Fruit fly (Drosophila melanogaster) whole organism, embryonic: Measurements from ENCODE around the gene FASN2.
A peak's percentile ranks its signal among the peaks of the same experiment; 100 is the strongest.

Experiments used
- Bgb ChIP-seq: fragments of 200-800 bp; sonication (Bioruptor generic); IDR thresholded peaks from 2 replicates; pipeline ENCODE4 v1.3.6; 2022; ENCODE audit warnings: missing biosample characterization, missing genetic modification characterization; ENCODE audit not compliant: partially characterized antibody
- C15 ChIP-seq: fragments of 200-800 bp; sonication (Bioruptor generic); IDR thresholded peaks from 3 replicates; pipeline ENCODE4 v1.3.6; 2022; ENCODE audit warnings: missing biosample characterization, missing genetic modification characterization
- CG11723 ChIP-seq: fragments of 200-800 bp; sonication (Bioruptor generic); optimal IDR thresholded peaks from 2 replicates; lab custom pipeline; 2017; ENCODE audit warnings: missing biosample characterization, mild to moderate bottlenecking, missing genetic modification characterization
- CG12071 ChIP-seq: fragments of 200-800 bp; sonication (Bioruptor generic); optimal IDR thresholded peaks from 3 replicates; lab custom pipeline; 2018; ENCODE audit warnings: missing biosample characterization, mild to moderate bottlenecking, missing genetic modification characterization
- CG12219 ChIP-seq: fragments of 200-800 bp; sonication (Bioruptor generic); optimal IDR thresholded peaks from 3 replicates; lab custom pipeline; 2018; ENCODE audit warnings: missing biosample characterization, mild to moderate bottlenecking, missing genetic modification characterization
- CG12391 ChIP-seq: fragments of 200-800 bp; sonication (Bioruptor generic); optimal IDR thresholded peaks from 3 replicates; lab custom pipeline; 2018; ENCODE audit warnings: missing biosample characterization, mild to moderate bottlenecking, missing genetic modification characterization, moderate library complexity
- CG13775 ChIP-seq: fragments of 200-800 bp; sonication (Bioruptor generic); optimal IDR thresholded peaks from 3 replicates; lab custom pipeline; 2017; ENCODE audit warnings: missing biosample characterization, mild to moderate bottlenecking, missing genetic modification characterization
- CG1602 ChIP-seq: fragments of 200-800 bp; sonication (Bioruptor generic); optimal IDR thresholded peaks from 3 replicates; lab custom pipeline; 2016; ENCODE audit warnings: missing biosample characterization, missing genetic modification characterization
- CG1647 ChIP-seq: fragments of 200-800 bp; sonication (Bioruptor generic); optimal IDR thresholded peaks from 3 replicates; lab custom pipeline; 2016; ENCODE audit warnings: missing biosample characterization, missing genetic modification characterization
- CG18262 ChIP-seq: fragments of 200-800 bp; optimal IDR thresholded peaks from 3 replicates; lab custom pipeline; 2019; ENCODE audit warnings: missing biosample characterization, mild to moderate bottlenecking, missing genetic modification characterization, moderate library complexity
- CG1832 ChIP-seq: fragments of 200-800 bp; sonication (Bioruptor generic); optimal IDR thresholded peaks from 2 replicates; lab custom pipeline; 2017; ENCODE audit warnings: missing biosample characterization, mild to moderate bottlenecking, missing genetic modification characterization, inconsistent platforms
- CG2116 ChIP-seq: fragments of 200-800 bp; sonication (Bioruptor generic); optimal IDR thresholded peaks from 3 replicates; lab custom pipeline; 2018; ENCODE audit warnings: missing biosample characterization, mild to moderate bottlenecking, missing genetic modification characterization
- CG2875 ChIP-seq: fragments of 200-800 bp; sonication (Bioruptor generic); optimal IDR thresholded peaks from 2 replicates; lab custom pipeline; 2017; ENCODE audit warnings: missing biosample characterization, mild to moderate bottlenecking, missing genetic modification characterization, missing genetic modification reagents
- CG30403 ChIP-seq: fragments of 200-800 bp; sonication (Bioruptor generic); optimal IDR thresholded peaks from 3 replicates; lab custom pipeline; 2016; ENCODE audit warnings: missing biosample characterization, missing genetic modification characterization
- CG32772 ChIP-seq: fragments of 200-800 bp; sonication (Bioruptor generic); IDR thresholded peaks from 2 replicates; pipeline ENCODE4 v1.3.6; 2022; ENCODE audit warnings: missing biosample characterization, missing genetic modification characterization
- CG3847 ChIP-seq: fragments of 200-800 bp; sonication (Bioruptor generic); IDR thresholded peaks from 2 replicates; pipeline ENCODE4 v1.3.6; 2022; ENCODE audit warnings: missing biosample characterization, missing genetic modification characterization
- CG4328 ChIP-seq: fragments of 200-800 bp; sonication (Bioruptor generic); optimal IDR thresholded peaks from 3 replicates; lab custom pipeline; 2017; ENCODE audit warnings: missing biosample characterization, missing genetic modification reagents, missing genetic modification characterization
- CG43689 ChIP-seq: fragments of 200-800 bp; sonication (Bioruptor generic); IDR thresholded peaks from 2 replicates; pipeline ENCODE4 v1.3.6; 2022; ENCODE audit warnings: missing biosample characterization, missing genetic modification characterization
- CG4707 ChIP-seq: fragments of 200-800 bp; sonication (Bioruptor generic); optimal IDR thresholded peaks from 2 replicates; lab custom pipeline; 2018; ENCODE audit warnings: missing biosample characterization, mild to moderate bottlenecking, missing genetic modification characterization, moderate library complexity
- CG7271 ChIP-seq: fragments of 200-800 bp; sonication (Bioruptor generic); optimal IDR thresholded peaks from 2 replicates; lab custom pipeline; 2018; ENCODE audit warnings: missing biosample characterization, mild to moderate bottlenecking, missing genetic modification characterization, moderate library complexity
- Deaf1 ChIP-seq: fragments of 200-800 bp; optimal IDR thresholded peaks from 3 replicates; lab custom pipeline; 2019; ENCODE audit warnings: missing biosample characterization, mild to moderate bottlenecking, missing genetic modification characterization, moderate library complexity
- Dref ChIP-seq: fragments of 200-800 bp; sonication (Bioruptor generic); IDR thresholded peaks from 2 replicates; pipeline ENCODE4 v1.3.6; 2022; ENCODE audit warnings: missing biosample characterization, missing genetic modification characterization
- Drgx ChIP-seq: fragments of 200-800 bp; sonication (Bioruptor generic); IDR thresholded peaks from 2 replicates; pipeline ENCODE4 v1.3.6; 2022; ENCODE audit warnings: missing biosample characterization, missing genetic modification characterization
- E2f2 ChIP-seq: fragments of 200-800 bp; sonication (Bioruptor generic); IDR thresholded peaks from 2 replicates; pipeline ENCODE4 v1.3.6; 2022; ENCODE audit warnings: missing biosample characterization, missing genetic modification characterization
- HmgZ ChIP-seq: fragments of 200-800 bp; sonication (Bioruptor generic); optimal IDR thresholded peaks from 2 replicates; lab custom pipeline; 2018; ENCODE audit warnings: missing biosample characterization, mild to moderate bottlenecking, missing genetic modification characterization
- Hr51 ChIP-seq, 2 experiments: fragments of 200-800 bp; sonication (Bioruptor generic); optimal IDR thresholded peaks; 2 replicates in 1 of 2; 3 replicates in 1 of 2; lab custom pipeline; 2016 to 2018; ENCODE audit warnings: missing biosample characterization in 2 of 2, missing genetic modification characterization in 2 of 2, mild to moderate bottlenecking in 1 of 2, moderate library complexity in 1 of 2
- Med ChIP-seq: fragments of 200-800 bp; sonication (Bioruptor generic); peaks from one replicate; lab custom pipeline; 2016; ENCODE audit warnings: missing biosample characterization, missing genetic modification characterization, mild to moderate bottlenecking, inconsistent platforms, moderate library complexity
- Ptx1 ChIP-seq: fragments of 200-800 bp; sonication (Bioruptor generic); IDR thresholded peaks from 2 replicates; pipeline ENCODE4 v1.3.6; 2022; ENCODE audit warnings: missing biosample characterization, missing genetic modification characterization
- ato ChIP-seq: fragments of 200-800 bp; sonication (Bioruptor generic); IDR thresholded peaks from 2 replicates; pipeline ENCODE4 v1.3.6; 2022; ENCODE audit warnings: missing biosample characterization, missing genetic modification characterization; ENCODE audit not compliant: partially characterized antibody
- cad ChIP-seq: fragments of >200 bp; optimal IDR thresholded peaks from 2 replicates; lab custom pipeline; 2017; ENCODE audit warnings: missing biosample characterization, missing genetic modification characterization
- dpn ChIP-seq, 2 experiments: fragments of 200-800 bp; sonication (Bioruptor generic); optimal IDR thresholded peaks; 3 replicates each; lab custom pipeline; 2016; ENCODE audit warnings: missing biosample characterization in 2 of 2, missing genetic modification characterization in 2 of 2
- esg ChIP-seq: fragments of 200-800 bp; sonication (Bioruptor generic); conservative IDR thresholded peaks from 2 replicates; pipeline ENCODE4 v1.3.6; 2022; ENCODE audit warnings: missing biosample characterization, missing genetic modification characterization
- eve ChIP-seq, 2 experiments: fragments of >200 bp; optimal IDR thresholded peaks; 2 replicates each; lab custom pipeline; 2017; ENCODE audit warnings: missing biosample characterization in 2 of 2, missing genetic modification characterization in 2 of 2
- lmd ChIP-seq: fragments of 200-800 bp; sonication (Bioruptor generic); IDR thresholded peaks from 2 replicates; pipeline ENCODE4 v1.3.6; 2022; ENCODE audit warnings: missing biosample characterization, missing genetic modification characterization
- odd ChIP-seq: fragments of 200-800 bp; sonication (Bioruptor generic); optimal IDR thresholded peaks from 2 replicates; lab custom pipeline; 2017; ENCODE audit warnings: missing biosample characterization, mild to moderate bottlenecking, missing genetic modification characterization
- pan ChIP-seq, 4 experiments: fragments of >200 bp in 3 of 4; fragments of 200-800 bp in 1 of 4; sonication (Bioruptor generic) in 1 of 4; optimal IDR thresholded peaks in 3 of 4; IDR thresholded peaks in 1 of 4; 2 replicates each; pipeline versions ENCODE4 v1.3.6 to Lab custom; 2017 to 2022; ENCODE audit warnings: missing biosample characterization in 2 of 4, missing genetic modification characterization in 2 of 4, mixed read lengths in 1 of 4
- prd ChIP-seq, 3 experiments: fragments of >200 bp in 2 of 3; fragments of 200-800 bp in 1 of 3; sonication (Bioruptor generic) in 1 of 3; optimal IDR thresholded peaks in 2 of 3; IDR thresholded peaks in 1 of 3; 2 replicates in 2 of 3; 3 replicates in 1 of 3; pipeline versions ENCODE4 v1.3.6 to Lab custom; 2017 to 2022; ENCODE audit warnings: missing biosample characterization in 1 of 3, missing genetic modification characterization in 1 of 3
- ranshi ChIP-seq: fragments of 200-800 bp; sonication (Bioruptor generic); IDR thresholded peaks from 2 replicates; pipeline ENCODE4 v1.3.6; 2022; ENCODE audit warnings: missing biosample characterization, missing genetic modification characterization
- sens ChIP-seq: fragments of 200-800 bp; sonication (Bioruptor generic); peaks from one replicate; lab custom pipeline; 2016; ENCODE audit warnings: missing biosample characterization, missing genetic modification characterization
- sisA ChIP-seq: fragments of 200-800 bp; sonication (Bioruptor generic); IDR thresholded peaks from 2 replicates; pipeline ENCODE4 v1.3.6; 2022; ENCODE audit warnings: missing biosample characterization, missing genetic modification characterization
- sob ChIP-seq: fragments of 200-800 bp; sonication (Bioruptor generic); IDR thresholded peaks from 2 replicates; pipeline ENCODE4 v1.3.6; 2022; ENCODE audit warnings: missing biosample characterization, missing genetic modification characterization
- tll ChIP-seq, 2 experiments: fragments of 200-800 bp in 1 of 2; fragments of >200 bp in 1 of 2; sonication (Bioruptor generic) in 1 of 2; optimal IDR thresholded peaks; 2 replicates each; lab custom pipeline; 2017 to 2019; ENCODE audit warnings: missing biosample characterization in 2 of 2, missing genetic modification characterization in 2 of 2, mild to moderate bottlenecking in 1 of 2, moderate library complexity in 1 of 2
- twi ChIP-seq: fragments of 200-800 bp; optimal IDR thresholded peaks from 2 replicates; lab custom pipeline; 2019; ENCODE audit warnings: missing biosample characterization, mild to moderate bottlenecking, missing genetic modification characterization, moderate library complexity
- zen ChIP-seq: fragments of 200-800 bp; sonication (Bioruptor generic); optimal IDR thresholded peaks from 3 replicates; lab custom pipeline; 2018; ENCODE audit warnings: missing biosample characterization, mild to moderate bottlenecking, missing genetic modification characterization, moderate library complexity

FASN2 gene

dm6 chr2L:3082895-3083294 is 39.1 kb downstream of the FASN2 start:
- TF ChIP-seq CG1647 (GFP tag; lab: Kevin White, UChicago) = no peak
- TF ChIP-seq CG4328 = no peak
- TF ChIP-seq cad (GFP tag; lab: Kevin White, UChicago) = peak; percentile 98
- peak in 1 of 2 experiments; percentile 48 for TF ChIP-seq tll (GFP tag; optimal IDR thresholded peaks at IDR 0.05; lab: Kevin White, UChicago)
- TF ChIP-seq sob (GFP tag; lab: Robert Waterston, UW) = no peak
- peak; percentile 3 for TF ChIP-seq sens (GFP tag; lab: Kevin White, UChicago)
- TF ChIP-seq zen (tag; lab: Kevin White, UChicago) = peak; percentile 62
- no peak for TF ChIP-seq CG12391
- TF ChIP-seq, all 482 proteins: peak for 4

dm6 chr2L:3083510-3083909 is 39.8 kb downstream of the FASN2 start:
- peak; percentile 81 for TF ChIP-seq twi (tag; lab: Kevin White, UChicago)
- TF ChIP-seq CG43689 (GFP tag; lab: Robert Waterston, UW) = no peak
- no peak for TF ChIP-seq esg (GFP tag; lab: Robert Waterston, UW)
- TF ChIP-seq Dref (GFP tag; lab: Robert Waterston, UW) = no peak
- TF ChIP-seq CG1832 (GFP tag; lab: Kevin White, UChicago) = no peak
- no peak for TF ChIP-seq dpn (GFP tag; optimal IDR thresholded peaks at IDR 0.05; lab: Kevin White, UChicago)
- no peak for TF ChIP-seq pan (optimal IDR thresholded peaks at IDR 0.05; lab: Kevin White, UChicago)
- peak in 1 of 2 experiments; percentile 29 for TF ChIP-seq pan (GFP tag; optimal IDR thresholded peaks at IDR 0.05 in 1 of 2, IDR thresholded peaks at IDR 0.05 in 1 of 2)
- peak; percentile 62 for TF ChIP-seq Deaf1 (tag; lab: Kevin White, UChicago)
- no peak for TF ChIP-seq CG1602 (GFP tag; lab: Kevin White, UChicago)
- TF ChIP-seq CG13775 (GFP tag; lab: Kevin White, UChicago) = no peak
- no peak for TF ChIP-seq CG30403 (GFP tag; lab: Kevin White, UChicago)
- TF ChIP-seq Ptx1 (GFP tag; lab: Robert Waterston, UW) = 0 out of 2 replicates have a peak, but pooled peaks have one; percentile 12
- TF ChIP-seq lmd = 0 out of 2 replicates have a peak, but pooled peaks have one; percentile 10
- no peak for TF ChIP-seq eve (GFP tag; optimal IDR thresholded peaks at IDR 0.05; lab: Kevin White, UChicago)
- 0 out of 2 replicates have a peak, but pooled peaks have one; percentile 17 for TF ChIP-seq E2f2 (GFP tag; lab: Robert Waterston, UW)
- TF ChIP-seq CG2875 (GFP tag; lab: Kevin White, UChicago) = no peak
- TF ChIP-seq CG3847 (GFP tag; lab: Robert Waterston, UW) = 0 out of 2 replicates have a peak, but pooled peaks have one; percentile 22
- TF ChIP-seq zen (tag; lab: Kevin White, UChicago) = peak; percentile 83
- no peak for TF ChIP-seq prd (optimal IDR thresholded peaks at IDR 0.05; lab: Kevin White, UChicago)
- TF ChIP-seq prd (GFP tag; IDR thresholded peaks at IDR 0.05; lab: Robert Waterston, UW) = 0 out of 3 replicates have a peak, but pooled peaks have one; percentile 9
- peak; percentile 21 for TF ChIP-seq Med (GFP tag; lab: Kevin White, UChicago)
- TF ChIP-seq CG2116 (GFP tag; lab: Kevin White, UChicago) = no peak
- TF ChIP-seq Bgb = no peak
- 0 out of 2 replicates have a peak, but pooled peaks have one; percentile 17 for TF ChIP-seq sisA (GFP tag; lab: Robert Waterston, UW)
- no peak for TF ChIP-seq odd
- peak; percentile 18; the same call in 1 of the 2 replicates for TF ChIP-seq CG32772 (GFP tag; lab: Robert Waterston, UW)
- peak; percentile 26 for TF ChIP-seq cad (GFP tag; lab: Kevin White, UChicago)
- TF ChIP-seq CG12219 (GFP tag; lab: Kevin White, UChicago) = no peak
- no peak for TF ChIP-seq CG18262 (tag; lab: Kevin White, UChicago)
- no peak for TF ChIP-seq HmgZ (tag; lab: Kevin White, UChicago)
- no peak for TF ChIP-seq ato (GFP tag; lab: Robert Waterston, UW)
- TF ChIP-seq CG12071 (GFP tag; lab: Kevin White, UChicago) = no peak
- no peak for TF ChIP-seq ranshi (GFP tag; lab: Robert Waterston, UW)
- peak in 1 of 2 experiments; percentile 4 for TF ChIP-seq Hr51 (GFP tag; optimal IDR thresholded peaks at IDR 0.05; lab: Kevin White, UChicago)
- TF ChIP-seq CG7271 (tag; lab: Kevin White, UChicago) = no peak
- peak; percentile 40 for TF ChIP-seq CG4707 (GFP tag; lab: Kevin White, UChicago)
- TF ChIP-seq Drgx (GFP tag; lab: Robert Waterston, UW) = no peak
- no peak for TF ChIP-seq CG11723 (GFP tag; lab: Kevin White, UChicago)
- no peak for TF ChIP-seq C15 (GFP tag; lab: Robert Waterston, UW)
